Worm (Caenorhabditis elegans) whole organism, young adult: ENCODE results near the gene ddx-19.

Source experiments
- B0019.2 ChIP-seq: fragments of 200-800 bp; sonication (Bioruptor generic); conservative IDR thresholded peaks from 2 replicates; pipeline ENCODE4 v1.3.6; 2022; ENCODE audit warnings: missing genetic modification reagents, missing genetic modification characterization, missing compliant biosample characterization
- B0336.3 ChIP-seq: fragments of 200-800 bp; sonication (Bioruptor generic); IDR thresholded peaks from 2 replicates; pipeline ENCODE4 v1.3.6; 2022; ENCODE audit warnings: missing genetic modification characterization, missing compliant biosample characterization
- C17E4.6 ChIP-seq: fragments of 200-800 bp; sonication (Bioruptor generic); IDR thresholded peaks from 2 replicates; pipeline ENCODE4 v1.3.6; 2022; ENCODE audit warnings: missing genetic modification reagents, missing genetic modification characterization, missing compliant biosample characterization
- D2030.7 ChIP-seq: fragments of 200-800 bp; sonication (Bioruptor generic); IDR thresholded peaks from 2 replicates; pipeline ENCODE4 v1.3.6; 2022; ENCODE audit warnings: missing genetic modification reagents, missing genetic modification characterization, missing compliant biosample characterization
- F22D6.2 ChIP-seq: sonication (generic microtip); optimal IDR thresholded peaks from 2 replicates; lab custom pipeline; 2016; ENCODE audit warnings: mild to moderate bottlenecking, missing genetic modification characterization, missing compliant biosample characterization
- F49E8.2 ChIP-seq: sonication (generic microtip); optimal IDR thresholded peaks from 3 replicates; lab custom pipeline; 2017; ENCODE audit warnings: missing genetic modification characterization, mild to moderate bottlenecking, missing compliant biosample characterization, antibody characterized with exemption, moderate library complexity; ENCODE audit not compliant: insufficient read depth
- F55B11.4 ChIP-seq: sonication (generic microtip); optimal IDR thresholded peaks from 2 replicates; lab custom pipeline; 2016; ENCODE audit warnings: missing compliant biosample characterization, missing genetic modification characterization, borderline replicate concordance; ENCODE audit not compliant: insufficient read depth
- F57A8.1 ChIP-seq: fragments of 200-800 bp; sonication (Bioruptor generic); optimal IDR thresholded peaks from 2 replicates; lab custom pipeline; 2018; ENCODE audit warnings: mild to moderate bottlenecking, missing genetic modification characterization, moderate library complexity, missing compliant biosample characterization
- F57C9.4 ChIP-seq: sonication (generic microtip); optimal IDR thresholded peaks from 2 replicates; lab custom pipeline; 2017; ENCODE audit warnings: mild to moderate bottlenecking, missing genetic modification characterization, missing compliant biosample characterization
- T26A5.8 ChIP-seq: sonication (generic microtip); optimal IDR thresholded peaks from 2 replicates; lab custom pipeline; 2016; ENCODE audit warnings: missing genetic modification characterization, missing compliant biosample characterization
- Y53G8AR.9 ChIP-seq: fragments of 200-800 bp; sonication (Bioruptor generic); conservative IDR thresholded peaks from 2 replicates; pipeline ENCODE4 v1.3.6; 2022; ENCODE audit warnings: missing genetic modification reagents, missing genetic modification characterization, missing compliant biosample characterization
- Y56A3A.18 ChIP-seq: fragments of 200-800 bp; sonication (Bioruptor generic); IDR thresholded peaks from 2 replicates; pipeline ENCODE4 v1.3.6; 2022; ENCODE audit warnings: missing genetic modification reagents, missing genetic modification characterization, missing compliant biosample characterization
- Y67H2A.10 ChIP-seq: fragments of 200-800 bp; sonication (Bioruptor generic); conservative IDR thresholded peaks from 2 replicates; pipeline ENCODE4 v1.3.6; 2022; ENCODE audit warnings: missing genetic modification reagents, missing genetic modification characterization, missing compliant biosample characterization
- ZK185.1 ChIP-seq: sonication (generic microtip); optimal IDR thresholded peaks from 2 replicates; lab custom pipeline; 2016; ENCODE audit warnings: mild to moderate bottlenecking, missing genetic modification characterization, missing compliant biosample characterization; ENCODE audit not compliant: poor library complexity, severe bottlenecking
- ama-1 ChIP-seq, 3 experiments: fragments of 150-350 bp in 1 of 3; sonication (generic microtip) in 2 of 3; optimal IDR thresholded peaks; 2 replicates each; lab custom pipeline; 2014 to 2018; ENCODE audit warnings: missing biosample characterization in 2 of 3, missing genetic modification characterization in 2 of 3, missing genetic modification reagents in 2 of 3
- attf-6 ChIP-seq: fragments of 200-800 bp; sonication (Bioruptor generic); IDR thresholded peaks from 2 replicates; pipeline ENCODE4 v1.3.6; 2022; ENCODE audit warnings: missing genetic modification reagents, missing genetic modification characterization, missing compliant biosample characterization
- ceh-58 ChIP-seq: fragments of 200-800 bp; sonication (Bioruptor generic); IDR thresholded peaks from 2 replicates; pipeline ENCODE4 v1.3.6; 2022; ENCODE audit warnings: missing genetic modification characterization, missing compliant biosample characterization
- dox-1 ChIP-seq: fragments of 200-800 bp; sonication (Bioruptor generic); IDR thresholded peaks from 2 replicates; pipeline ENCODE4 v1.3.6; 2022; ENCODE audit warnings: missing genetic modification reagents, missing genetic modification characterization, missing compliant biosample characterization
- dpl-1 ChIP-seq: fragments of 150-350 bp; optimal IDR thresholded peaks from 2 replicates; lab custom pipeline; 2014; ENCODE audit warnings: missing biosample characterization, missing genetic modification reagents, missing genetic modification characterization
- hmg-1.2 ChIP-seq: fragments of 200-800 bp; sonication (Bioruptor generic); IDR thresholded peaks from 2 replicates; pipeline ENCODE4 v1.3.6; 2022; ENCODE audit warnings: missing genetic modification reagents, missing genetic modification characterization, missing compliant biosample characterization
- hmg-20 ChIP-seq: fragments of 200-800 bp; sonication (Bioruptor generic); IDR thresholded peaks from 2 replicates; pipeline ENCODE4 v1.3.6; 2022; ENCODE audit warnings: missing genetic modification reagents, missing genetic modification characterization, missing compliant biosample characterization
- lir-1 ChIP-seq: fragments of 200-800 bp; sonication (Bioruptor generic); conservative IDR thresholded peaks from 2 replicates; pipeline ENCODE4 v1.3.6; 2022; ENCODE audit warnings: missing genetic modification reagents, missing genetic modification characterization, missing compliant biosample characterization
- lsl-1 ChIP-seq: fragments of 200-800 bp; sonication (Bioruptor generic); optimal IDR thresholded peaks from 2 replicates; lab custom pipeline; 2018; ENCODE audit warnings: mild to moderate bottlenecking, missing genetic modification characterization, moderate library complexity, missing compliant biosample characterization
- lsy-27 ChIP-seq: sonication (generic microtip); optimal IDR thresholded peaks from 2 replicates; lab custom pipeline; 2017; ENCODE audit warnings: missing genetic modification characterization, mild to moderate bottlenecking, missing compliant biosample characterization, antibody characterized with exemption, missing genotype, borderline replicate concordance; ENCODE audit not compliant: insufficient read depth
- madf-8 ChIP-seq: fragments of 200-800 bp; sonication (Bioruptor generic); conservative IDR thresholded peaks from 2 replicates; pipeline ENCODE4 v1.3.6; 2022; ENCODE audit warnings: missing genetic modification reagents, missing genetic modification characterization, missing compliant biosample characterization
- nhr-80 ChIP-seq: sonication (generic microtip); optimal IDR thresholded peaks from 2 replicates; lab custom pipeline; 2016; ENCODE audit warnings: missing genetic modification characterization, missing compliant biosample characterization
- pbrm-1 ChIP-seq: fragments of 200-800 bp; sonication (Bioruptor generic); IDR thresholded peaks from 2 replicates; pipeline ENCODE4 v1.3.6; 2022; ENCODE audit warnings: missing genetic modification reagents, missing genetic modification characterization, missing compliant biosample characterization
- pha-4 ChIP-seq: fragments of 150-350 bp; sonication (generic microtip); optimal IDR thresholded peaks from 2 replicates; lab custom pipeline; 2014; ENCODE audit warnings: missing biosample characterization, missing genetic modification reagents, missing genetic modification characterization
- repo-1 ChIP-seq: sonication (generic microtip); optimal IDR thresholded peaks from 2 replicates; lab custom pipeline; 2017; ENCODE audit warnings: mild to moderate bottlenecking, missing genetic modification characterization, missing compliant biosample characterization
- rpc-1 ChIP-seq, 2 experiments: fragments of 150-350 bp in 1 of 2; sonication (generic microtip) in 1 of 2; optimal IDR thresholded peaks; 2 replicates each; lab custom pipeline; 2014 to 2018; ENCODE audit warnings: missing biosample characterization in 1 of 2, missing genetic modification characterization in 1 of 2, missing genetic modification reagents in 1 of 2, missing genotype in 1 of 2
- snpc-1.1 ChIP-seq: sonication (generic microtip); optimal IDR thresholded peaks from 2 replicates; lab custom pipeline; 2017; ENCODE audit warnings: missing genetic modification characterization, mild to moderate bottlenecking, missing compliant biosample characterization, antibody characterized with exemption, moderate library complexity, missing genotype, missing genetic modification reagents; ENCODE audit not compliant: insufficient read depth
- snpc-1.3 ChIP-seq: sonication (generic microtip); optimal IDR thresholded peaks from 2 replicates; lab custom pipeline; 2017; ENCODE audit warnings: missing genetic modification characterization, mild to moderate bottlenecking, missing compliant biosample characterization, antibody characterized with exemption, moderate library complexity, missing genotype, missing genetic modification reagents; ENCODE audit not compliant: insufficient read depth
- snpc-4 ChIP-seq, 5 experiments: fragments of 150-350 bp in 1 of 5; sonication (generic microtip) in 4 of 5; optimal IDR thresholded peaks; 2 replicates each; lab custom pipeline; 2014 to 2018; ENCODE audit warnings: missing genetic modification characterization in 5 of 5, missing biosample characterization in 3 of 5, antibody characterized with exemption in 2 of 5, mild to moderate bottlenecking in 2 of 5, missing compliant biosample characterization in 2 of 5, missing genotype in 2 of 5, moderate library complexity in 2 of 5, missing genetic modification reagents in 1 of 5
- tbp1 ChIP-seq: fragments of 200-800 bp; sonication (Bioruptor generic); optimal IDR thresholded peaks from 2 replicates; lab custom pipeline; 2018; ENCODE audit warnings: mild to moderate bottlenecking, missing genetic modification characterization, missing compliant biosample characterization
- tbx-9 ChIP-seq: sonication (generic microtip); optimal IDR thresholded peaks from 2 replicates; lab custom pipeline; 2016; ENCODE audit warnings: borderline replicate concordance, missing genetic modification characterization, inconsistent platforms, missing compliant biosample characterization
- zfh-2 ChIP-seq: fragments of 200-800 bp; sonication (Bioruptor generic); conservative IDR thresholded peaks from 2 replicates; pipeline ENCODE4 v1.3.6; 2022; ENCODE audit warnings: missing genetic modification reagents, missing genetic modification characterization, missing compliant biosample characterization
- ztf-6 ChIP-seq: fragments of 200-800 bp; sonication (Bioruptor generic); IDR thresholded peaks from 2 replicates; pipeline ENCODE4 v1.3.6; 2022; ENCODE audit warnings: missing genetic modification reagents, missing genetic modification characterization, missing compliant biosample characterization

ddx-19 gene

DNA sequence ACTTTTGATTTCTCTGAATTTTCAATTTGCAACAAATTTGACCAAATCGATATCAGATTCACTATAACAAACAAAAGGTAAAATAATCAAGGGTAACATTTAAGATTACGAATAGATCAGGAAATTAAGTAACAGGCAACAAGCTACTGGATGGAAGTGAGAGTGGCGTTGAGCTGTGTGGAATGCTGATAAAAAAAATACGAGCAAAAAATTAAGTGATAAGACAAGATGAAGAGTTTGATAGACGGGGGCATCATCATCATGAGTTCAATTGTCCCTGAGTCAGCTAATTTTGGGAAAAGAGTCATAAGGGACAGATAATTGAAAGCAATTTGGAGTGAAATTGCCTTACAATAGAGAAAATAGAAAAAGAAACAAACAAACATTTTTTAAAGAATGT, 17.9 kb upstream of the ddx-19 start:
- TF ChIP-seq nhr-80 (peak; percentile 78), snpc-4 (GFP tag; optimal IDR thresholded peaks at IDR 0.05; lab: Kevin White, UChicago) (no peak), snpc-4 (tag; optimal IDR thresholded peaks at IDR 0.05; lab: Kevin White, UChicago) (no peak)

DNA sequence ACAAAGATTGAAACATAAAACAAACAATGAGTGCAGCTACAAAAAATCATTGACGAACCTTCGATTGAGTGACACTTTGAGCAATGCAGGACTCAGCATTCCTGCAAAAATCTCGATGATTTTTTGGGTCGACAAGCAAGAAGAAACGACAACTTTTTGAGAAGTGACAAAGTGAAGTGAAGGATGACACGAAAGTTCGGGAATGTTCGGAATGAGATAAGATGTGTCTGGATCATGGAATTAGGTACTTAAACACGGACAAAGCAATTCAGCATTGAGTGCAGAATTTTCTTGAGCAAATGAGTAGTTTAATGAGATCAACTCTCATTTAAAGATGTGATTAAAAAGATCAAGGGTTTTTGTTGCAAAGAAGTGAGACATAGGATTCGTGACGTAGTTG, 10.9 kb upstream of the ddx-19 start, which contains the start of gene T07D4.2:
T07D4.2 (minus strand) TSS at position 101 of the 400 bp plus-strand sequence.
- no peak for TF ChIP-seq Y56A3A.18 (GFP tag; lab: Robert Waterston, UW)
- no peak for TF ChIP-seq ama-1 (optimal IDR thresholded peaks at IDR 0.05; lab: Kevin White, UChicago)
- no peak for TF ChIP-seq ama-1 (GFP tag; optimal IDR thresholded peaks at IDR 0.05; lab: Kevin White, UChicago)
- TF ChIP-seq F22D6.2 (tag; lab: Kevin White, UChicago) = no peak
- no peak for TF ChIP-seq repo-1 (tag; lab: Kevin White, UChicago)
- TF ChIP-seq D2030.7 (GFP tag; lab: Robert Waterston, UW) = no peak
- no peak for TF ChIP-seq pha-4 (tag; lab: Kevin White, UChicago)
- TF ChIP-seq lsy-27 = no peak
- TF ChIP-seq ceh-58 (GFP tag; lab: Robert Waterston, UW) = no peak
- no peak for TF ChIP-seq T26A5.8
- no peak for TF ChIP-seq F49E8.2 (tag; lab: Kevin White, UChicago)
- no peak for TF ChIP-seq snpc-1.3 (tag; lab: Kevin White, UChicago)
- no peak for TF ChIP-seq tbx-9 (tag; lab: Kevin White, UChicago)

DNA sequence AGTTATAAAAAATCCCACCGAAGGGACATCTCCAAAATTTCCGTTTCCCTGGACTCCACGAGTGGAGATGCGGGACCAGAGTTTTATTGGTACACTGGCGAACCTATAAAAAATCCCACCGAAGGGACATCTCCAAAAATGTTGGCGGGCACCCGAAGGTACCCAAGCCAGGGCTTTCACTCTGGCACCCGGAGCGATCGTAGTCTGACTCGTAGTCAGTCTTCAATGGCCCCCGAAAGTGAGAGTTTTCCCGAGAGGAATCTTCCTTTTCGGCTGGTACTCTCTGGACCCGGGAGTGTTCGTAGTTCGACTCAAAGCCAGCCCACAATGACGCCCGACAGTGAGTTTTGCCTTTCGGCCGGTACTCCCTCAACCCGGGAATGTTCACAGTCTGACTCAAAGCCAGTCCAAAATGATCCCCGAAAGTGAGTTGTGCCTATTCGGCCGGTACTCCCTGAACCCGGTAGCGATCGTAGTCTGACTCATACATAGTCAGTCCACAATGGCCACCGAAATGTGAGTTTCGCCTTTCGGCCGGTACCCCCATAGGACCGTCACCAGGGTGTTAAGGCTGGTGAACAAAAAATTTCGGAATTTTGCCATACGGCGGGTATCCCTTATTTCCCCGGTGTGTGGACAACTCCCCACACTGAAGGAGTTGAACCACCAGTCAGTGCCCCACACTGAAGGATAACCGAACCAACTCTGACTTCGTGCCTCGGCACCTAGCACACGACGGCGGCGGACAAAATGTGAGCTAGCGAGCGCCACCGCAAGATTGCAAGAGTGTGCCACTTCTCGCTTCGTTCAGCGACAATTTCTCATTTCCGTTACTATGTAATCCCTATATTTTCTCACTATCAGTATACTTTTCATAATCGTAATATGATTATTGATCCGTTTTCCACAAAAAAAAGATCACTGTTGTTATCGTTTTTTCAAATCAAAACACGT, 7.4 kb upstream of the ddx-19 start:
- no peak for TF ChIP-seq ztf-6 (GFP tag; lab: Robert Waterston, UW)
- TF ChIP-seq hmg-1.2 (GFP tag; lab: Robert Waterston, UW) = peak; percentile 73
- TF ChIP-seq dox-1 (GFP tag; lab: Robert Waterston, UW) = peak; percentile 17; the same call in 1 of the 2 replicates
- TF ChIP-seq Y53G8AR.9 (GFP tag; lab: Robert Waterston, UW) = no peak
- peak; percentile 85 for TF ChIP-seq snpc-4 (GFP tag; optimal IDR thresholded peaks at IDR 0.05; lab: Kevin White, UChicago)
- TF ChIP-seq snpc-4 (tag; optimal IDR thresholded peaks at IDR 0.05; lab: Kevin White, UChicago) = peak; percentile 68 to 96 (median 90)
- no peak for TF ChIP-seq T26A5.8
- TF ChIP-seq snpc-1.3 (tag; lab: Kevin White, UChicago) = no peak
- TF ChIP-seq repo-1 (tag; lab: Kevin White, UChicago) = no peak
- no peak for TF ChIP-seq dpl-1 (GFP tag; lab: Kevin White, UChicago)
- peak; percentile 39; the same call in 1 of the 2 replicates for TF ChIP-seq zfh-2
- TF ChIP-seq madf-8 (GFP tag; lab: Robert Waterston, UW) = 0 out of 2 replicates have a peak, but pooled peaks have one; percentile 26
- no peak for TF ChIP-seq B0019.2 (GFP tag; lab: Robert Waterston, UW)
- peak; percentile 50 for TF ChIP-seq tbp1
- TF ChIP-seq rpc-1 (optimal IDR thresholded peaks at IDR 0.05; lab: Kevin White, UChicago) = no peak
- TF ChIP-seq rpc-1 (tag; optimal IDR thresholded peaks at IDR 0.05; lab: Kevin White, UChicago) = no peak
- peak; percentile 85 for TF ChIP-seq snpc-1.1 (tag; lab: Kevin White, UChicago)
- TF ChIP-seq lsl-1 (GFP tag; lab: Kevin White, UChicago) = peak; percentile 44
- TF ChIP-seq ZK185.1 (tag; lab: Kevin White, UChicago) = no peak
- TF ChIP-seq attf-6 (GFP tag; lab: Robert Waterston, UW) = peak; percentile 83
- TF ChIP-seq B0336.3 = peak; percentile 53; the same call in 1 of the 2 replicates
- peak; percentile 23 for TF ChIP-seq F49E8.2 (tag; lab: Kevin White, UChicago)
- no peak for TF ChIP-seq C17E4.6 (GFP tag; lab: Robert Waterston, UW)
- no peak for TF ChIP-seq lir-1 (GFP tag; lab: Robert Waterston, UW)
- TF ChIP-seq F57A8.1 (GFP tag; lab: Kevin White, UChicago) = no peak
- TF ChIP-seq F55B11.4 (tag; lab: Kevin White, UChicago) = no peak
- TF ChIP-seq lsy-27 = no peak
- TF ChIP-seq pbrm-1 = peak; percentile 50
- no peak for TF ChIP-seq Y67H2A.10 (GFP tag; lab: Robert Waterston, UW)
- no peak for TF ChIP-seq F57C9.4 (tag; lab: Kevin White, UChicago)
- no peak for TF ChIP-seq hmg-20
